Worm (Caenorhabditis elegans): Measurements from ENCODE around the gene Y11D7A.3.
"Not testable (repeated sequence)": the region's sequence is repeated elsewhere in the genome, so short reads cannot be mapped to it uniquely, and the experiment has no call there.

The Y11D7A.3 gene

DNA sequence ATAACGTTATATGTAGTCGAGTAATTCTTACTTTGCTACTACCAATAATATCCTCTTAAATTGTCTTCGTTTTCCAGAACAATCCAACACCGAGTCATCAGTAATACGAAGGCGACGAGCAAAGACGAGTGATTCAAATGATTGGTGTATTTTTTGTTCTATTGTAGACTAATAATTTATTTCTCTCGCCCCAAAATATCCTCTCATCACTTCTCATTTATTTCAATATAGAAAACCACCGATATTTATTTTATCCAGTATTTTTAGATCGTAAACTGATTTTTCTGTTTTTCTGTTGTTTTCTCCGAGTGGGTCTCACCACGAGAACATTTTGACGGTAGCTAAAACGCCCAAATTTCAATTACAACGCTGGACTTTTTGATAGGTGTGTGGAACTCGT is 5.2 kb upstream of the Y11D7A.3 start:
- TF ChIP-seq fos-1 (tag; optimal IDR thresholded peaks at IDR 0.05): no peak
- no peak for TF ChIP-seq peb-1 (tag; optimal IDR thresholded peaks at IDR 0.05)
- TF ChIP-seq crh-2 (tag; optimal IDR thresholded peaks at IDR 0.05): no peak
- no peak for TF ChIP-seq R02D3.7 (tag; optimal IDR thresholded peaks at IDR 0.05)
- TF ChIP-seq ztf-4 (tag; optimal IDR thresholded peaks at IDR 0.05): no peak
- TF ChIP-seq nhr-77 (tag; optimal IDR thresholded peaks at IDR 0.05): no peak

DNA sequence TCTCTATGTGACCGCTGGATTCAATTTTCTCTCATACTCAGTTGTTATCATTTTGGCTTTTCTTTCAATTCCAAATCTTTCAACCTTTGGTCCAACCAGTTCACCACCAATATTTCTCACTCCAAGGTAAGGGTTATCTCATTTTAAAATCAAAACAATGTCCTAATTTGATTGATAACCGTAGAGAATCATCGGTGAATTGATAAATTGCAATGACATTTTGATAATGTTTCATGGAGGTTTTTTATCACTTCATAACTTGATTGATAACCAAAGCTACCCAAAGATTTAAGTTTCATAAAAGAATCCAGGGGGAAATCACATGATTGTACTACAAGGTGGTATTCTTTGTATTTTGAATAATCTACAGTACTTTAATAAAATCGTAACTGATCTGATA is 6.3 kb downstream of the Y11D7A.3 start:
- no peak for TF ChIP-seq nhr-21 (tag; optimal IDR thresholded peaks at IDR 0.05)
- TF ChIP-seq elt-1 (tag; optimal IDR thresholded peaks at IDR 0.05): no peak

DNA sequence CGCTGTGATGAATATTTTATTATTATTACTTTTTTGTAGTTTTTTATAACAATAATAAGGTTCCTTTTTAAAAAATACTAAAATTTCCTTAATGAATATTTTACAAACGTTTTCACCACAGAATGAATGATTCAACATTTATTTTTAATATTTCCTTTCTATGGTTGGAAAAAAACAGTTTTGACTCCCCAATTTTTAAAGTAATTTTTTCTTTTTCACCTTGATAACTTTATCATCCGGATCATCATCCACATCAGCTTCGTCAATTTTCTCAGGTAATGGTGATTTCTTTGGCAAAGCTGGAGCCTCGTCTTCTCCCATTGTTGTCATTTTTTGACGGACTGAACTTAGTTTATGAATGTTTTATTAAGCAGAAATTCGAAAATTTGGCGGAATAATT is 10.8 kb downstream of the Y11D7A.3 start, which contains the start of gene rab-28:
TSS of gene rab-28 (minus strand) at position 343 of the 400 bp plus-strand sequence.
- TF ChIP-seq alr-1 (tag; optimal IDR thresholded peaks at IDR 0.05) (no peak), aly-2 (tag; optimal IDR thresholded peaks at IDR 0.05) (no peak), nhr-12 (tag; optimal IDR thresholded peaks at IDR 0.05) (no peak), ztf-4 (tag; optimal IDR thresholded peaks at IDR 0.05) (no peak)

DNA sequence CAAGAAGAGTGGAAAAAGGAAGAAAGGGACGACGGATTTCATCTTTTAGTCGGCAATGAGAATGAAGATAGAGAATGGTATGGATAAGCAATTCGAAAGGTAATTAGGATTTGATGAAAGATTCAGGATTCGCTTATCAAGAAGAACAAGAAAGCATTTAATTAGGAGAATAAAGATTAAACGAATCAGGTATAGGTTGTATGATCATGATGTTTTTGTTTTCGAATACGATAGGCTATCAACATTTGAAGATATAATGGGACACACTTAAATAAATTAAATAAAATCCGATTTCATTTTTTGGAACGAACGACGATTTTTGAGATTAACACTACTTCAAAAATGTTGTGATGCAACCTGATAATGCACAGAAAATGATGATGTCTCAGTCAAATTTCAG is 12.5 kb downstream of the Y11D7A.3 start, which contains the start of gene Y11D7A.5:
TSS of gene Y11D7A.5 (minus strand) at position 101 of the 400 bp plus-strand sequence.
- TF ChIP-seq nhr-12 (tag; optimal IDR thresholded peaks at IDR 0.05) (no peak), ceh-16 (tag; optimal IDR thresholded peaks at IDR 0.05) (no peak), aly-2 (tag; optimal IDR thresholded peaks at IDR 0.05) (no peak), lsy-2 (tag; optimal IDR thresholded peaks at IDR 0.05) (no peak), nhr-77 (tag; optimal IDR thresholded peaks at IDR 0.05) (no peak), sma-9 (GFP tag; optimal IDR thresholded peaks at IDR 0.05) (no peak), sma-9 (tag; optimal IDR thresholded peaks at IDR 0.05) (no peak)

DNA sequence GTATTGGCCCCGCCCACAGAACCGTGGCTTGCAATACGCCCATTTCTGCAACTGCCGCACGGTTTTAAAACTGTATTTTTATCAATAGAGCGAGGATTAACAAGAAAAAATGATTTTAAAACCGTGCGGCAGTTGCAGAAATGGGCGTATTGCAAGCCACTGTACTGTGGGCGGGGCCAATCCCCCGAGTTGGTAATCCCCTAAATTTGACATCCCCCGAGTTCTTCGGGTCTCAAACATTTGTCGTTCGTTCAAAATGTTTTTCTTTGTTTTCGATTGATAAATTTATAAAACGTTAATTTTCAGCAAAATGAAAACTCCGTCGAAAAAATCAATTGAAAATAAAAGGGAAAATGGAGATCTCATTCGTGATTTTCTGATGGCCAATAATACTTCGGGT is 16.3 kb downstream of the Y11D7A.3 start, which contains the start of gene Y11D7A.7:
TSS of gene Y11D7A.7 (plus strand) at position 301 of the 400 bp plus-strand sequence.
- not testable (repeated sequence) for TF ChIP-seq lin-39 (tag; optimal IDR thresholded peaks at IDR 0.05); mdl-1 (tag; optimal IDR thresholded peaks at IDR 0.05); ama-1 (optimal IDR thresholded peaks at IDR 0.05)

DNA sequence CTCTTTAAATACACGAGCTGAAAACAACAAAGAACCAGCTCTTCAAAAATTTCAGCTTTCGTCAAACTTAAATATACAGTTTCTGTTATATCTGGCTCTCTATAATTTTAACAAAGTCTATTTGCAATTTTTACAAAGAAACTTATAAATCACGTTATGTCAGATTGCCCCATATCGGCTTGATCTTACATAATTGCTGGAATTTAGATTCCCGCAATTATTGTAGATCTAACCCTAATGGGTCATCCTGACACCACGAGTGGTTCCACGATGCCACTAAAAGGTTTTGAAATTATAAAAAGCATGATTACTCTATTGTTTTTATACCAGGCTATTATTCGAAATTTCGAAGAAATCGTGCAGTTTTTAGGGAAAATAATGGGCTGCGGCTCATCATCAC is 18.2 kb downstream of the Y11D7A.3 start, which contains the start of gene Y11D7A.8:
TSS of gene Y11D7A.8 (plus strand) at position 301 of the 400 bp plus-strand sequence.
- TF ChIP-seq R02D3.7 (tag; optimal IDR thresholded peaks at IDR 0.05) (no peak), blmp-1 (tag; optimal IDR thresholded peaks at IDR 0.05; ENCODE audit: insufficient read depth) (no peak), dmd-4 (tag; optimal IDR thresholded peaks at IDR 0.05) (no peak), alr-1 (tag; optimal IDR thresholded peaks at IDR 0.05) (no peak), mdl-1 (tag; optimal IDR thresholded peaks at IDR 0.05) (no peak), crh-2 (tag; optimal IDR thresholded peaks at IDR 0.05) (no peak), nhr-129 (tag; optimal IDR thresholded peaks at IDR 0.05) (no peak), nhr-23 (tag; optimal IDR thresholded peaks at IDR 0.05) (no peak), nhr-21 (tag; optimal IDR thresholded peaks at IDR 0.05) (no peak), ZK546.5 (tag; optimal IDR thresholded peaks at IDR 0.05) (no peak), nhr-77 (tag; optimal IDR thresholded peaks at IDR 0.05) (no peak), lin-39 (tag; optimal IDR thresholded peaks at IDR 0.05) (no peak), nhr-11 (tag; optimal IDR thresholded peaks at IDR 0.05) (no peak), Y55F3AM.14 (GFP tag; optimal IDR thresholded peaks at IDR 0.05) (no peak)

DNA sequence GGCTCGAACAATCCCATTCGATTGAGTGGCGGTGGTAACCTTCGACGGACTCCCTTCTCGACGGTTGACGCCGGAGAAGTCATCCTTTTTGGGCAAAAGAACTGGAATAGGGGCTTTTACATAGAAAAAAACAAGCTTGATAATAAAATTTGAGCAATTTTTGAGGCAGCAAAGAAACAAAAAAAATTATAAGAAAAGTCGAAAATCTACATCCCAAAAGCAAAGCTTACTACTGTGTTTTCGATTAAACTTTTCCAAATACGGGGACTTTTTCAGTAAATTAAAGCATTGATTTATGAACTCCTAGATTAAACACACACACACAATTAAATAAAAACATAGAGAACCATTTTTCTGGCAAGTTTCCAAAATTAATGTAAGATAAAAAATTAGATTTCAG is 23.1 kb downstream of the Y11D7A.3 start, which contains the start of gene Y11D7A.9:
TSS of gene Y11D7A.9 (minus strand) at position 101 of the 400 bp plus-strand sequence.
- no peak for TF ChIP-seq F13H6.1 (tag; optimal IDR thresholded peaks at IDR 0.05)
- no peak for TF ChIP-seq mdl-1 (tag; optimal IDR thresholded peaks at IDR 0.05)
- TF ChIP-seq sma-3 (GFP tag; optimal IDR thresholded peaks at IDR 0.05): no peak
- no peak for TF ChIP-seq dmd-4 (tag; optimal IDR thresholded peaks at IDR 0.05)
- TF ChIP-seq gmeb-1 (tag; optimal IDR thresholded peaks at IDR 0.05): no peak
- TF ChIP-seq elt-1 (tag; optimal IDR thresholded peaks at IDR 0.05): no peak
- no peak for TF ChIP-seq lin-11 (tag; optimal IDR thresholded peaks at IDR 0.05)
- TF ChIP-seq fos-1 (tag; optimal IDR thresholded peaks at IDR 0.05): no peak
- TF ChIP-seq skn-1 (tag; optimal IDR thresholded peaks at IDR 0.05): no peak
- no peak for TF ChIP-seq nhr-129 (tag; optimal IDR thresholded peaks at IDR 0.05)
- no peak for TF ChIP-seq sma-9 (GFP tag; optimal IDR thresholded peaks at IDR 0.05)
- no peak for TF ChIP-seq sma-9 (tag; optimal IDR thresholded peaks at IDR 0.05)
- TF ChIP-seq mbf-1 (tag; optimal IDR thresholded peaks at IDR 0.05): no peak
- no peak for TF ChIP-seq blmp-1 (tag; optimal IDR thresholded peaks at IDR 0.05; ENCODE audit: insufficient read depth)

Measured in whole organism, L2 larva.